Worm (Caenorhabditis elegans) whole organism, early embryonic: Measurements from ENCODE around the gene iff-2.

Experiments used
- ama-1 ChIP-seq: fragments of 150-350 bp; optimal IDR thresholded peaks from 2 replicates; lab custom pipeline; 2014
- ets-7 ChIP-seq: sonication (generic microtip); optimal IDR thresholded peaks from 2 replicates; lab custom pipeline; 2016; ENCODE audit warnings: missing genotype, missing genetic modification characterization, missing compliant biosample characterization
- flt-1 ChIP-seq: fragments of 200-800 bp; sonication (Bioruptor generic); IDR thresholded peaks from 2 replicates; pipeline ENCODE4 v1.3.6; 2022; ENCODE audit warnings: missing genetic modification characterization, missing compliant biosample characterization

DNA sequence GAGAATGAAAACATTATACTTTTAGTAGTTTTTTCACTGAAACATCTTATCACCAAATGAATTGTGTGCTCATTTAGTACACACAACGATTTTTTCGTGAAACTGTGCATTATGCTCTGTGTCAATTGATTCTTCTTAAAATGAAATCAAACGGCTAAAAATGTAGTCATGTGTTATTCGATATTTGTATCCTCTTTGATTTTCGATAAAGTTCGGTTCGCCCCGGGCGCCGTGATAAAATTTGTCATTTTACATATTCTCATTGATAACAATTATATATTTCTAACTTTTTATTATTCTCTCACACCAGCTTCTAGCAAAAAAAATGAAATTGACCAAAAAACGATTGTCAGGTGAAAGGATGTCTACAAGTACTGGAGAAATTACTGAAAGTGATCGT is 46.4 kb downstream of the iff-2 start, which contains the start of gene ctg-2:
- TF ChIP-seq ets-7 (tag; lab: Kevin White, UChicago) = no peak
- TF ChIP-seq flt-1 = no peak
- TF ChIP-seq ama-1 (lab: Kevin White, UChicago) = no peak
